Fruit fly (Drosophila melanogaster): ENCODE results near the gene CG12986.

The CG12986 gene

DNA sequence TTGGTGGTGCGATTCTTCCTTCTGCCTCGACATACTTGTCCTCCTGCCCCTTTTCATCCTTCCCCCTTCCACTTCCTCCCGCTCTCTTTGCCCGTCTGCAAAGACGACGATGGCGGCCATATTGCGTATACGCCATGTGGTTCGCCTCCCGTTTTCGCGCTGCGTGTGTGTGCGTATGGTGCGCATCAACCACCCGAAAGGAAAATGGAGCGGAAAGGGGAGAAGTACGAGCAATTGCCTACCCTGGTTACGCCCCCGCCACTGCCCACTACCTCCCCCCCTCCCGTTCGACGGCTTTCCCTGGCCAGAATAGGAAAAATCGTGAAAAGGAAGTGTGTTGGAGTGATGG lies 19.7 kb downstream of the CG12986 start:
- no peak for TF ChIP-seq Pif1B (GFP tag; optimal IDR thresholded peaks at IDR 0.05)
- no peak for TF ChIP-seq CG14655 (GFP tag; optimal IDR thresholded peaks at IDR 0.05)
- no peak for TF ChIP-seq CG4496 (GFP tag; IDR thresholded peaks at IDR 0.05)
- TF ChIP-seq CG12605 (GFP tag; IDR thresholded peaks at IDR 0.05) = no peak
- TF ChIP-seq CG32121 (GFP tag; IDR thresholded peaks at IDR 0.05) = no peak
- TF ChIP-seq D1 (tag; optimal IDR thresholded peaks at IDR 0.05) = no peak
- no peak for TF ChIP-seq fd96Ca (GFP tag; IDR thresholded peaks at IDR 0.05)
- TF ChIP-seq Snoo (tag; optimal IDR thresholded peaks at IDR 0.05) = no peak
- no peak for TF ChIP-seq CG13204 (GFP tag; optimal IDR thresholded peaks at IDR 0.05)
- TF ChIP-seq CG8301 (tag; optimal IDR thresholded peaks at IDR 0.05) = no peak
- no peak for TF ChIP-seq CG9948 (tag; optimal IDR thresholded peaks at IDR 0.05)
- no peak for TF ChIP-seq CG10348 (GFP tag; IDR thresholded peaks at IDR 0.05)
- no peak for TF ChIP-seq CG34367 (tag; optimal IDR thresholded peaks at IDR 0.05)
- no peak for TF ChIP-seq CG15710 (tag; optimal IDR thresholded peaks at IDR 0.05)
- TF ChIP-seq gl (tag; optimal IDR thresholded peaks at IDR 0.05) = no peak

DNA sequence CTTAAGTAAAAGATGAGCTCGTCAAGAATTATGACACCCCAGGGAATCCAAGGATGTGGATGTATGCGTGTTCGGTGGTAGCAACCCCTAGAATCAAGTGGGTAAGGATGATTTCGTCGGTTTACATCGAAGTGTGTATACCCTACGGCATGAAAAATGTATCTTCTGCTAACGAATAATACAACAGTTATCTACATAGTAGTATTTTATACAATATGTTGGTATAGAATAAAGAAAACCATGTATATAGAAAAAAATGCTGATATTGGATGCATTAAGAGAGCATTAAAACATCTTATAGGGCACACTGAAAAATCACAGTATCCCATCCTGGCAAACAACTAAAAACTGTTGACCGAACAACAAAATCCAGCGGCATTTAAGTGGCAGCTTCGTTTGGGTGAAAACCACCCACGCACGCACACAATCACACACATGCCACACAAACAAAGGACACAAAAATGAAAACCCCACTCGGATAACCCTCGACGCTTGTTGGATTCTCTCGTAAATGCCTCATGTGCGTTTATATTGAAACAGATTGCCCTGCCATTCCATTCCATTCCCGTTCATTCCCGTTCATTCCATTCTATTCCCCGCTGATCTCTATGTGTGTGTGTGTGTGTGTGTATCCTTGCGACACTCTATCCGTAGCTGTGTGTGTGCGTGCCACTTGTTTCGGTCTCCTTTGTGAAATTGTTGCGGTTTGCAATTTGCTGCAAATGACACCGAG lies 20.2 kb downstream of the CG12986 start:
- TF ChIP-seq D1 (tag; optimal IDR thresholded peaks at IDR 0.05) = no peak
- TF ChIP-seq CG8301 (tag; optimal IDR thresholded peaks at IDR 0.05) = no peak
- TF ChIP-seq CG10348 (GFP tag; IDR thresholded peaks at IDR 0.05) = no peak
- no peak for TF ChIP-seq Pif1A (GFP tag; optimal IDR thresholded peaks at IDR 0.05)
- TF ChIP-seq CG9948 (tag; optimal IDR thresholded peaks at IDR 0.05) = no peak
- no peak for TF ChIP-seq CG17806 (tag; optimal IDR thresholded peaks at IDR 0.05)
- TF ChIP-seq rn (GFP tag; IDR thresholded peaks at IDR 0.05) = no peak
- no peak for TF ChIP-seq gl (tag; optimal IDR thresholded peaks at IDR 0.05)
- TF ChIP-seq CG15710 (tag; optimal IDR thresholded peaks at IDR 0.05) = no peak

DNA sequence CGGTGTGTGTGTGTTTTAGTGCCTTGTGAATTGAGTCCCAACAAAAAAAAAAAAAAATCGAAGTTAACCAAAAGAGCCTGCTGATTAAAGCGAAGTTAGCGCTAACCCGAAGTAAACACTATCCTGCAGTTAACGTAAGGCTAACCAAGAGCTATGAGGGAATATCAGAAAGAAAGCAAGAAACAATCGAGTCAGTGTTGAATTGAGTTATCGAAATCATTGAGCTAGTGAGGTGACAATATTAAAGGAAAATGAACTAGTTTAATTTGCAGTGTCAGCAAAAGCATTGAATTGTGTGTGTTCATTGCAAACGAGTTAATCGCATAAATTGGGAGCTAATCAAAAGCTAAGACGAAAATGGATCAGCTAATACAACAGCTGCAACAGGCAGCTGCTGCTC lies 28.8 kb downstream of the CG12986 start, which contains the start of gene OdsH:
Gene OdsH, plus strand, starts transcription at position 301 of the 400 bp plus-strand sequence.
- TF ChIP-seq fd96Ca (GFP tag; IDR thresholded peaks at IDR 0.05) = no peak
- TF ChIP-seq CG8301 (tag; optimal IDR thresholded peaks at IDR 0.05) = no peak
- TF ChIP-seq CG14655 (GFP tag; optimal IDR thresholded peaks at IDR 0.05) = no peak
- no peak for TF ChIP-seq CG13204 (GFP tag; optimal IDR thresholded peaks at IDR 0.05)
- no peak for TF ChIP-seq CG8159 (tag; optimal IDR thresholded peaks at IDR 0.05)
- no peak for TF ChIP-seq CG15710 (tag; optimal IDR thresholded peaks at IDR 0.05)
- no peak for TF ChIP-seq gl (tag; optimal IDR thresholded peaks at IDR 0.05)
- no peak for TF ChIP-seq rn (GFP tag; IDR thresholded peaks at IDR 0.05)
- no peak for TF ChIP-seq CG17806 (tag; optimal IDR thresholded peaks at IDR 0.05)
- no peak for TF ChIP-seq CG12605 (GFP tag; IDR thresholded peaks at IDR 0.05)
- TF ChIP-seq Snoo (tag; optimal IDR thresholded peaks at IDR 0.05) = no peak
- no peak for TF ChIP-seq Pif1A (GFP tag; optimal IDR thresholded peaks at IDR 0.05)
- no peak for TF ChIP-seq EcR (GFP tag; optimal IDR thresholded peaks at IDR 0.05)
- no peak for TF ChIP-seq CG9948 (tag; optimal IDR thresholded peaks at IDR 0.05)
- no peak for TF ChIP-seq Ets98B (GFP tag; IDR thresholded peaks at IDR 0.05)
- TF ChIP-seq Pif1B (GFP tag; optimal IDR thresholded peaks at IDR 0.05) = no peak
- TF ChIP-seq CG32121 (GFP tag; IDR thresholded peaks at IDR 0.05) = no peak
- no peak for TF ChIP-seq CG10348 (GFP tag; IDR thresholded peaks at IDR 0.05)

DNA sequence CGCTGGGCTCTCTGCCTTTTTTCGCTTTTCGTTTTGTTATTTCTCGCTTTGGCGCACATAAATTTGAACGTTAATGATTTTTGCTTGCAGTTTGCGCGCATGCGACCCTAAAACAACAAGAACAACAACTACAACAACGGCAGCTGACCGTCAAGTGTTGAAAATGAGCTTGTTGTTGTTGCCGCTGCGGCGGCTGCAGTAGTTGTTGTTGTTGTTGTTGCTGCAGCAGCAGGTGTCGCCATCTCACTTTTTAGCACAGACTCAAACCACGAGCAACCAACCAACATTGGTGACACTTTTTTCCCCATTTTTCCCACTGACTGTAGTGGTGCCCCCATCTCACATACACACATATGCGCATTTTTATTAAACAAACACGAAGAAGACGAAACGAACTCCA lies 29.4 kb downstream of the CG12986 start:
- TF ChIP-seq gl (tag; optimal IDR thresholded peaks at IDR 0.05) (no peak), CG10348 (GFP tag; IDR thresholded peaks at IDR 0.05) (no peak), EcR (GFP tag; optimal IDR thresholded peaks at IDR 0.05) (no peak), Ets98B (GFP tag; IDR thresholded peaks at IDR 0.05) (no peak), CG15710 (tag; optimal IDR thresholded peaks at IDR 0.05) (no peak), CG8159 (tag; optimal IDR thresholded peaks at IDR 0.05) (no peak), CG32121 (GFP tag; IDR thresholded peaks at IDR 0.05) (no peak), Pif1A (GFP tag; optimal IDR thresholded peaks at IDR 0.05) (no peak), D1 (tag; optimal IDR thresholded peaks at IDR 0.05) (no peak), rn (GFP tag; IDR thresholded peaks at IDR 0.05) (no peak), CG17806 (tag; optimal IDR thresholded peaks at IDR 0.05) (no peak), fd96Ca (GFP tag; IDR thresholded peaks at IDR 0.05) (no peak), CG9948 (tag; optimal IDR thresholded peaks at IDR 0.05) (no peak), CG13204 (GFP tag; optimal IDR thresholded peaks at IDR 0.05) (no peak), CG14655 (GFP tag; optimal IDR thresholded peaks at IDR 0.05) (no peak), CG4496 (GFP tag; IDR thresholded peaks at IDR 0.05) (no peak), Snoo (tag; optimal IDR thresholded peaks at IDR 0.05) (no peak)

DNA sequence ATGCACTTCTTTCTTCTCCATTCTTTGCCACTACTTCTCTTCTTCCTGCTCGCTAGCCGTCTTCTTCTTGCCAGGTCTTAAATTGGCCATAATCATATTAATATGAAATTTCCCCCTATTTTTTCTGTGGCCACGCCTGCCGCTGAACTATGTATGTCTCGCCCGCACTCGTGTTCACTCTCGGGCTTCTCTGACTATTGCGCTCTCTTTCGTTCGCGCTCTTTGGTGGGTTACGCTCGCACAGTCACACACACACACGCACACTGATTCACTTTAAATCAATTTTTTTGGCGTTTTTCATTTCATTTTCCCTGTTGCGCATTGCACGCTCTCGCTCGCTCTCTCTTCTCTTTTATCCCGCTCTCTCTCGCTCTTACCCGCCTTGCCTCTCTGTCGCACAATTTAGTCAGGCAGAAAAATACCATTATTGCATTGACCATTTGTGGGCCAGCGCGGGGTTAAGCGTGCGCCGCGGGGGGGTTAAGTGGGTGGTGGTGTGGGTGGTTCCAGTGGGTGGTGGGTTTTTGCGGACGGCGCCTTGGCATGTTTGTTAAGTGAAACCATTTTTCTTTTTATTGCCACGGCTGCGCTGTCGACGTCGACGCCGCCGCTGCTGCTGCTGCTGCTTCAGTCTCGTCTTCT lies 30.0 kb downstream of the CG12986 start:
- TF ChIP-seq CG13204 (GFP tag; optimal IDR thresholded peaks at IDR 0.05) (no peak), Pif1A (GFP tag; optimal IDR thresholded peaks at IDR 0.05) (no peak), CG14655 (GFP tag; optimal IDR thresholded peaks at IDR 0.05) (no peak), CG9948 (tag; optimal IDR thresholded peaks at IDR 0.05) (no peak), CG15710 (tag; optimal IDR thresholded peaks at IDR 0.05) (no peak), CG4496 (GFP tag; IDR thresholded peaks at IDR 0.05) (no peak), CG8159 (tag; optimal IDR thresholded peaks at IDR 0.05) (no peak), CG34367 (tag; optimal IDR thresholded peaks at IDR 0.05) (no peak), CG12605 (GFP tag; IDR thresholded peaks at IDR 0.05) (no peak), Snoo (tag; optimal IDR thresholded peaks at IDR 0.05) (no peak), Pif1B (GFP tag; optimal IDR thresholded peaks at IDR 0.05) (no peak)

DNA sequence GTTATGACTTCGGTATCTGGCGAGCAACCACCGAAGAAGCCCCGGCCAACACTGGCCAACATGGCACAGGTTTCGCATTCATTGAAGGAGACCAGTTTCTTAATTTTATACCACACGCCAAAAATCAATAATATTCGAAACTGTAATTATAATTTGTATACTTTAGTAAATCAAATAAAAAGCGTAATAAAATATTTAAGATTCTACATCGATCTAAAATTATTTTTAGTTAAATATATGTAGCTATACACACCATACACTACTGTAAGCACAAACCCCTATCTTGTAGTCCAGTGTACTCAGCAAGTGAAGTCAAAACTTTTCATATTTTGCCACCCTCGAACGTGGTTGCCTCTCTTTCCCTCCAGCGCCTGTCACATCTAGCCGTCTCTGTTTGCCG lies 37.4 kb downstream of the CG12986 start:
- no peak for TF ChIP-seq CG10348 (GFP tag; IDR thresholded peaks at IDR 0.05)
- no peak for TF ChIP-seq rn (GFP tag; IDR thresholded peaks at IDR 0.05)
- TF ChIP-seq D1 (tag; optimal IDR thresholded peaks at IDR 0.05) = no peak
- TF ChIP-seq CG12605 (GFP tag; IDR thresholded peaks at IDR 0.05) = no peak
- TF ChIP-seq Snoo (tag; optimal IDR thresholded peaks at IDR 0.05) = no peak
- no peak for TF ChIP-seq Pif1A (GFP tag; optimal IDR thresholded peaks at IDR 0.05)
- TF ChIP-seq CG14655 (GFP tag; optimal IDR thresholded peaks at IDR 0.05) = no peak
- TF ChIP-seq gl (tag; optimal IDR thresholded peaks at IDR 0.05) = no peak
- no peak for TF ChIP-seq CG34367 (tag; optimal IDR thresholded peaks at IDR 0.05)
- TF ChIP-seq EcR (GFP tag; optimal IDR thresholded peaks at IDR 0.05) = no peak
- no peak for TF ChIP-seq CG4496 (GFP tag; IDR thresholded peaks at IDR 0.05)
- TF ChIP-seq fd96Ca (GFP tag; IDR thresholded peaks at IDR 0.05) = no peak

Measured in whole organism, pupa.